Worm (Caenorhabditis elegans): Measurements from ENCODE around the gene K09E4.4.

ce11 chrII:14143838-14144268, 21.9 kb upstream of the K09E4.4 start, which contains the start of gene W03H9.2:
- peak; percentile 27 for TF ChIP-seq W03F9.2 (tag; optimal IDR thresholded peaks at IDR 0.05)
- no peak for TF ChIP-seq him-1 (tag; optimal IDR thresholded peaks at IDR 0.05)
- TF ChIP-seq dao-5 (tag; optimal IDR thresholded peaks at IDR 0.05) = no peak
